Worm (Caenorhabditis elegans) whole organism, mixed stage, embryonic: Measurements from ENCODE around the gene K02H11.4.

Experiments used
- blmp-1 ChIP-seq: fragments of 150-350 bp; optimal IDR thresholded peaks from 2 replicates; lab custom pipeline; 2014; ENCODE audit warnings: missing biosample characterization, missing genetic modification characterization
- ces-1 ChIP-seq: fragments of 150-350 bp; optimal IDR thresholded peaks from 2 replicates; lab custom pipeline; 2014; ENCODE audit warnings: missing biosample characterization, missing genetic modification reagents, missing genetic modification characterization
- lin-13 ChIP-seq: fragments of 150-350 bp; optimal IDR thresholded peaks from 2 replicates; lab custom pipeline; 2014; ENCODE audit warnings: missing biosample characterization, missing genetic modification characterization
- mep-1 ChIP-seq: fragments of 150-350 bp; optimal IDR thresholded peaks from 2 replicates; lab custom pipeline; 2017; ENCODE audit warnings: missing biosample characterization, missing genetic modification reagents, missing genetic modification characterization, inconsistent platforms
- mls-2 ChIP-seq: sonication (generic microtip); optimal IDR thresholded peaks from 2 replicates; lab custom pipeline; 2016; ENCODE audit warnings: mild to moderate bottlenecking, missing genetic modification characterization, moderate library complexity, missing compliant biosample characterization
- nhr-12 ChIP-seq: fragments of 150-350 bp; optimal IDR thresholded peaks from 2 replicates; lab custom pipeline; 2014; ENCODE audit warnings: missing biosample characterization, missing genetic modification characterization
- nhr-237 ChIP-seq: fragments of 150-350 bp; optimal IDR thresholded peaks from 2 replicates; lab custom pipeline; 2014; ENCODE audit warnings: missing biosample characterization, missing genetic modification characterization
- nhr-28 ChIP-seq: fragments of 150-350 bp; optimal IDR thresholded peaks from 2 replicates; lab custom pipeline; 2014; ENCODE audit warnings: missing biosample characterization, missing genetic modification characterization
- nhr-76 ChIP-seq: sonication (generic microtip); optimal IDR thresholded peaks from 2 replicates; lab custom pipeline; 2017; ENCODE audit warnings: missing biosample characterization, missing genetic modification characterization
- snpc-4 ChIP-seq: fragments of 150-350 bp; optimal IDR thresholded peaks from 2 replicates; lab custom pipeline; 2014; ENCODE audit warnings: missing biosample characterization, missing genetic modification characterization
- unc-62 ChIP-seq: fragments of 150-350 bp; optimal IDR thresholded peaks from 2 replicates; lab custom pipeline; 2014; ENCODE audit warnings: missing biosample characterization, missing genetic modification reagents, missing genetic modification characterization
- ztf-11 ChIP-seq: fragments of 150-350 bp; optimal IDR thresholded peaks from 2 replicates; lab custom pipeline; 2014; ENCODE audit warnings: missing biosample characterization, missing genetic modification characterization

- TF ChIP-seq ces-1 (GFP tag; lab: Kevin White, UChicago) = no peak
- TF ChIP-seq nhr-12 (tag; lab: Kevin White, UChicago) = no peak
- TF ChIP-seq nhr-237 (tag; lab: Kevin White, UChicago) = no peak
- TF ChIP-seq lin-13 (tag; lab: Kevin White, UChicago) = no peak
- TF ChIP-seq mls-2 (tag; lab: Kevin White, UChicago) = no peak
- no peak for TF ChIP-seq nhr-28 (tag; lab: Kevin White, UChicago)
- TF ChIP-seq nhr-76 (tag; lab: Kevin White, UChicago) = no peak
- TF ChIP-seq mep-1 (tag; lab: Kevin White, UChicago) = no peak
- TF ChIP-seq snpc-4 (tag; lab: Kevin White, UChicago) = no peak
- no peak for TF ChIP-seq unc-62
- no peak for TF ChIP-seq ztf-11 (tag; lab: Kevin White, UChicago)
- TF ChIP-seq blmp-1 = no peak
These were observed 43.5 kb upstream of the K02H11.4 start for ce11 chrV:1574599-1574998.
